Worm (Caenorhabditis elegans) whole organism, late embryonic: ENCODE results near the gene D1086.11.

Experiments
- ceh-48 ChIP-seq: sonication (generic microtip); optimal IDR thresholded peaks from 2 replicates; lab custom pipeline; 2016; ENCODE audit warnings: missing genetic modification characterization, inconsistent platforms, missing compliant biosample characterization
- elt-2 ChIP-seq: sonication (generic microtip); optimal IDR thresholded peaks from 2 replicates; lab custom pipeline; 2016; ENCODE audit warnings: missing genetic modification reagents, missing genetic modification characterization, missing compliant biosample characterization
- hlh-13 ChIP-seq: fragments of 200-800 bp; sonication (Bioruptor generic); optimal IDR thresholded peaks from 2 replicates; lab custom pipeline; 2018; ENCODE audit warnings: mild to moderate bottlenecking, missing genetic modification characterization, missing compliant biosample characterization
- lim-6 ChIP-seq: sonication (generic microtip); optimal IDR thresholded peaks from 2 replicates; lab custom pipeline; 2016; ENCODE audit warnings: missing genetic modification characterization, missing compliant biosample characterization
- lin-11 ChIP-seq: fragments of 200-800 bp; sonication (Bioruptor generic); optimal IDR thresholded peaks from 2 replicates; lab custom pipeline; 2018; ENCODE audit warnings: mild to moderate bottlenecking, missing genetic modification characterization, missing compliant biosample characterization
- nfya-1 ChIP-seq: sonication (generic microtip); optimal IDR thresholded peaks from 2 replicates; lab custom pipeline; 2017; ENCODE audit warnings: missing genetic modification characterization, mild to moderate bottlenecking, missing compliant biosample characterization, antibody characterized with exemption, moderate library complexity
- nhr-11 ChIP-seq: fragments of 150-350 bp; optimal IDR thresholded peaks from 2 replicates; lab custom pipeline; 2014; ENCODE audit warnings: missing biosample characterization, missing genetic modification characterization
- pha-4 ChIP-seq: fragments of 150-350 bp; optimal IDR thresholded peaks from 2 replicates; lab custom pipeline; 2018; ENCODE audit warnings: missing biosample characterization, missing genetic modification reagents, missing genetic modification characterization

- TF ChIP-seq pha-4 (tag; lab: Kevin White, UChicago), result no peak
- no peak for TF ChIP-seq ceh-48
- TF ChIP-seq nfya-1, result no peak
- no peak for TF ChIP-seq nhr-11 (tag; lab: Kevin White, UChicago)
- no peak for TF ChIP-seq elt-2 (tag; lab: Kevin White, UChicago)
- no peak for TF ChIP-seq lin-11 (tag; lab: Kevin White, UChicago)
- TF ChIP-seq hlh-13 (GFP tag; lab: Kevin White, UChicago), result no peak
- TF ChIP-seq lim-6, result no peak
Observed at ce11 chrV:14098519-14098918, 24.3 kb downstream of the D1086.11 start, which contains the start of the genes D1086.2 and D1086.1.
